Worm (Caenorhabditis elegans): Measurements from ENCODE around the gene atln-2.
A peak's percentile ranks its signal among the peaks of the same experiment; 100 is the strongest.

The atln-2 gene

DNA sequence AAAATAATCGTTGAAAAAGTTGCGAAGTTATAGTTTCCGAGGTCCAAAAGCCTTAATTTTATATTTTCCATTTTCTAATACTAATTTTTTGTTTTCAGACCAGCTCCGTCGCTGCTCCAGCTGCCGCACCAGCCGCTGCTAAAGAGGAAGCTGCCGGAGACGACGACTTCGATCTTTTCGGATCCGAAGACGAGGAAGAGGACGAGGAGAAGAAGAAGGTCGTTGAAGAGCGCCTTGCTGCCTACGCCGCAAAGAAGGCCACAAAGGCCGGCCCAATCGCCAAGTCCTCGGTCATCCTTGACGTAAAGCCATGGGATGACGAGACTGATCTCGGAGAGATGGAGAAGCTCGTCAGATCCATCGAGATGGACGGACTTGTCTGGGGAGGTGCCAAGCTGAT, 57.4 kb downstream of the atln-2 start (continued):
- TF ChIP-seq ceh-27 (GFP tag; optimal IDR thresholded peaks at IDR 0.05) = no peak
- TF ChIP-seq athp-1 (tag; optimal IDR thresholded peaks at IDR 0.05) = no peak
- no peak for TF ChIP-seq bed-2 (GFP tag; IDR thresholded peaks at IDR 0.05)
- no peak for TF ChIP-seq rcor-1 (GFP tag; IDR thresholded peaks at IDR 0.05)
- no peak for TF ChIP-seq ceh-40 (GFP tag; IDR thresholded peaks at IDR 0.05)
- no peak for TF ChIP-seq gei-17 (GFP tag; optimal IDR thresholded peaks at IDR 0.05)
- peak; percentile 1 for TF ChIP-seq lin-54 (GFP tag; optimal IDR thresholded peaks at IDR 0.05)
- TF ChIP-seq pha-4 (tag; optimal IDR thresholded peaks at IDR 0.05) = no peak
- TF ChIP-seq ekl-4 (GFP tag; IDR thresholded peaks at IDR 0.05) = peak; percentile 68; the same call in 1 of the 2 replicates
- TF ChIP-seq lsy-27 (tag; optimal IDR thresholded peaks at IDR 0.05; ENCODE audit: borderline replicate concordance, insufficient read depth) = no peak
- TF ChIP-seq snpc-4 (GFP tag; optimal IDR thresholded peaks at IDR 0.05) = peak; percentile 4
- TF ChIP-seq snpc-4 (tag; optimal IDR thresholded peaks at IDR 0.05) = peak in 2 of 4 experiments; percentile 4 to 42
- TF ChIP-seq snpc-1.3 (tag; optimal IDR thresholded peaks at IDR 0.05; ENCODE audit: insufficient read depth) = no peak
- 0 out of 2 replicates have a peak, but pooled peaks have one; percentile 26 for TF ChIP-seq hsf-1 (GFP tag; IDR thresholded peaks at IDR 0.05)
- no peak for TF ChIP-seq ztf-6 (GFP tag; IDR thresholded peaks at IDR 0.05)
- TF ChIP-seq sptf-2 (GFP tag; optimal IDR thresholded peaks at IDR 0.05) = no peak
- 0 out of 2 replicates have a peak, but pooled peaks have one; percentile 9 for TF ChIP-seq pbrm-1 (GFP tag; IDR thresholded peaks at IDR 0.05)
- no peak for TF ChIP-seq F39B2.1 (GFP tag; IDR thresholded peaks at IDR 0.05)
- no peak for TF ChIP-seq T26A5.8 (tag; optimal IDR thresholded peaks at IDR 0.05)
- no peak for TF ChIP-seq F49E8.2 (tag; optimal IDR thresholded peaks at IDR 0.05; ENCODE audit: insufficient read depth)
- TF ChIP-seq hmg-1.2 (GFP tag; IDR thresholded peaks at IDR 0.05) = no peak; the same call in 1 of the 2 replicates
- no peak for TF ChIP-seq lin-35 (GFP tag; optimal IDR thresholded peaks at IDR 0.05)
- no peak for TF ChIP-seq ccch-3 (GFP tag; optimal IDR thresholded peaks at IDR 0.05)
- TF ChIP-seq ceh-79 (tag; optimal IDR thresholded peaks at IDR 0.05) = no peak
- no peak for TF ChIP-seq tlf-1 (GFP tag; optimal IDR thresholded peaks at IDR 0.05)
- no peak for TF ChIP-seq madf-3 (GFP tag; IDR thresholded peaks at IDR 0.05)
- no peak for TF ChIP-seq dox-1 (GFP tag; IDR thresholded peaks at IDR 0.05)
- no peak for TF ChIP-seq F57C9.4 (tag; optimal IDR thresholded peaks at IDR 0.05)
- no peak for TF ChIP-seq F33H1.4 (GFP tag; IDR thresholded peaks at IDR 0.05)
- TF ChIP-seq aptf-2 (GFP tag; conservative IDR thresholded peaks at IDR 0.05) = no peak
- TF ChIP-seq unc-130 (GFP tag; optimal IDR thresholded peaks at IDR 0.05) = no peak
- TF ChIP-seq nhr-90 (tag; optimal IDR thresholded peaks at IDR 0.05) = no peak
- no peak for TF ChIP-seq Y67H2A.10 (GFP tag; conservative IDR thresholded peaks at IDR 0.05)
- no peak for TF ChIP-seq B0261.1 (tag; optimal IDR thresholded peaks at IDR 0.05)
- TF ChIP-seq F55B11.4 (tag; optimal IDR thresholded peaks at IDR 0.05; ENCODE audit: borderline replicate concordance, insufficient read depth) = no peak
- TF ChIP-seq chd-7 (tag; optimal IDR thresholded peaks at IDR 0.05) = peak; percentile 22
- no peak for TF ChIP-seq B0019.2 (GFP tag; conservative IDR thresholded peaks at IDR 0.05)
- TF ChIP-seq lin-40 (tag; optimal IDR thresholded peaks at IDR 0.05) = no peak
- TF ChIP-seq hmg-20 (GFP tag; IDR thresholded peaks at IDR 0.05) = no peak
- no peak for TF ChIP-seq repo-1 (tag; optimal IDR thresholded peaks at IDR 0.05)
- TF ChIP-seq fkh-3 (tag; optimal IDR thresholded peaks at IDR 0.05) = peak; percentile 17
- no peak for TF ChIP-seq C17E4.6 (GFP tag; IDR thresholded peaks at IDR 0.05)
- TF ChIP-seq attf-5 (GFP tag; optimal IDR thresholded peaks at IDR 0.05) = no peak
- TF ChIP-seq C06A6.2 (GFP tag; conservative IDR thresholded peaks at IDR 0.05) = no peak
- TF ChIP-seq tbp1 (GFP tag; optimal IDR thresholded peaks at IDR 0.05) = no peak
- no peak for TF ChIP-seq rpc-1 (optimal IDR thresholded peaks at IDR 0.05)
- TF ChIP-seq rpc-1 (tag; optimal IDR thresholded peaks at IDR 0.05) = no peak
- TF ChIP-seq nfya-2 (GFP tag; IDR thresholded peaks at IDR 0.05) = no peak
- TF ChIP-seq hrde-1 (tag; optimal IDR thresholded peaks at IDR 0.05; ENCODE audit: borderline replicate concordance) = no peak

All from whole organism, young adult.